Fruit fly (Drosophila melanogaster): ENCODE data around the gene mthl12.

DNA sequence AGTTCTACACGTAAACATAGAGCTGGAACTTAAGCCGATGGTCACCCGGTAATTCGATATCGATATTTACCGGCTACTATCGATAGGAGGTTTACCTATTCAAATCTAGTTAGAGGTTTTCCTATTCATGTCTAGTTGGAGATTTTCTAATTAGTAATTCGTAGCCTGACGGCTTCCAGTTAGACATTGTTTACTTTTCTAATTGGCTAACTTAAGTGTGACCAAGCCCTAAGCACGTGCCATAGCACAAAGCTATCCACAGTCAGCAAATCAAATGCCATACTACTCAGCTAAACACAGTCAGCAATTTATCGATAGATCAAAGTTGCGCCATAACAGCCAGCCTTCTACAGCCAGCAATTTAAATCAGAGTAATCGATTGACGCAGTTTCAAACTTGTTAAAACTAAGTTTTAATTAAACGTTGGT, 49.6 kb downstream of the mthl12 start, which contains the start of gene Dpm3:
- TF ChIP-seq h (optimal IDR thresholded peaks at IDR 0.05) (no peak), insv (optimal IDR thresholded peaks at IDR 0.05) (no peak), ttk (optimal IDR thresholded peaks at IDR 0.05) (no peak), Sin3A (optimal IDR thresholded peaks at IDR 0.05) (no peak), psq (optimal IDR thresholded peaks at IDR 0.05) (no peak)
